Fruit fly (Drosophila melanogaster) whole organism, prepupa: ENCODE data around the gene mag.

ENCODE experiments used
- CG11902 ChIP-seq: fragments of 200-800 bp; sonication (Bioruptor generic); optimal IDR thresholded peaks from 3 replicates; lab custom pipeline; 2016; ENCODE audit warnings: missing biosample characterization, missing genetic modification characterization
- net ChIP-seq: fragments of 200-800 bp; sonication (Bioruptor generic); optimal IDR thresholded peaks from 3 replicates; lab custom pipeline; 2016; ENCODE audit warnings: missing biosample characterization, missing genetic modification characterization

DNA sequence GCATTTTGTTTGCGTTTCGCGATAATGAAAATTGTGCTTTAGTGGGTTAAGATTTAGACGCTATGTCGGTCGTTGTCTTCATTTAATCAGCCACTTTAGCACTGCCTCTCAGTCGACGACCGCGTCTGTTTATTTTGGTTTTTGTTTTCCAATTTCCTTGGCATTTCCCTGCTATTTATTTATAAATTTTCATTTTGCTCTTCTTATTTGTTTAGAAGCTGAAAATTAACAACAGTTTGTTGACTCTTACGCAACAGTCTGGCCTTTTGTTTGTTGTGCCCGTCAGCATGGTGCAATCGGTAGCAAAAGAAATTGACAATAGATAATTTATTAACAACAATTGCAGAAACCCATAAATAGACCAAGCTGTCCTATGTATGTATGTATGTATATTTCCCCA is 47.1 kb downstream of the mag start:
- TF ChIP-seq CG11902 = no peak
- no peak for TF ChIP-seq net (GFP tag; lab: Kevin White, UChicago)
